Fruit fly (Drosophila melanogaster) whole organism, adult: Measurements from ENCODE around the gene ect.

Source experiments
- CG33017 ChIP-seq: fragments of 200-800 bp; sonication (Bioruptor generic); optimal IDR thresholded peaks from 2 replicates; lab custom pipeline; 2018; ENCODE audit warnings: missing biosample characterization, mild to moderate bottlenecking, missing genetic modification characterization, moderate library complexity
- bab1 ChIP-seq: fragments of 200-800 bp; sonication (Bioruptor generic); optimal IDR thresholded peaks from 3 replicates; lab custom pipeline; 2019; ENCODE audit warnings: missing biosample characterization, mild to moderate bottlenecking, missing genetic modification characterization, moderate library complexity
- tj ChIP-seq: fragments of 200-800 bp; sonication (Bioruptor generic); optimal IDR thresholded peaks from 3 replicates; lab custom pipeline; 2017; ENCODE audit warnings: missing biosample characterization, mild to moderate bottlenecking, missing genetic modification characterization, moderate library complexity

dm6 chr3L:10224470-10225213, 23.0 kb upstream of the ect start:
- TF ChIP-seq bab1 (GFP tag; lab: Kevin White, UChicago) (no peak), CG33017 (tag; lab: Kevin White, UChicago) (no peak), tj (GFP tag; lab: Kevin White, UChicago) (no peak)
